Fruit fly (Drosophila melanogaster) whole organism, embryonic: Measurements from ENCODE around the gene CG8420.

Source experiments
- Abd-B ChIP-seq: fragments of 200-800 bp; sonication (Bioruptor generic); optimal IDR thresholded peaks from 2 replicates; lab custom pipeline; 2018; ENCODE audit warnings: missing biosample characterization, mild to moderate bottlenecking, missing genetic modification characterization, moderate library complexity
- Aef1 ChIP-seq: fragments of 200-800 bp; sonication (Bioruptor generic); IDR thresholded peaks from 3 replicates; pipeline ENCODE4 v1.3.6; 2022; ENCODE audit warnings: missing biosample characterization, missing genetic modification characterization
- Asciz ChIP-seq: fragments of 200-800 bp; sonication (Bioruptor generic); optimal IDR thresholded peaks from 2 replicates; lab custom pipeline; 2017; ENCODE audit warnings: missing biosample characterization, mild to moderate bottlenecking, missing genetic modification characterization, missing genetic modification reagents
- CG1024 ChIP-seq: fragments of 200-800 bp; sonication (Bioruptor generic); IDR thresholded peaks from 2 replicates; pipeline ENCODE4 v1.3.6; 2022; ENCODE audit warnings: missing biosample characterization, missing genetic modification characterization
- CG10959 ChIP-seq: fragments of 200-800 bp; sonication (Bioruptor generic); IDR thresholded peaks from 2 replicates; pipeline ENCODE4 v1.3.6; 2022; ENCODE audit warnings: missing biosample characterization, missing genetic modification characterization
- CG1233 ChIP-seq: fragments of 200-800 bp; sonication (Bioruptor generic); optimal IDR thresholded peaks from 4 replicates; lab custom pipeline; 2018; ENCODE audit warnings: missing biosample characterization, mild to moderate bottlenecking, missing genetic modification characterization
- CG15011 ChIP-seq: fragments of 200-800 bp; sonication (Bioruptor generic); optimal IDR thresholded peaks from 3 replicates; lab custom pipeline; 2018; ENCODE audit warnings: missing biosample characterization, mild to moderate bottlenecking, missing genetic modification characterization
- CG15514 ChIP-seq: fragments of 200-800 bp; sonication (Bioruptor generic); optimal IDR thresholded peaks from 3 replicates; lab custom pipeline; 2017; ENCODE audit warnings: missing biosample characterization, missing genetic modification characterization, mild to moderate bottlenecking, moderate library complexity, missing genetic modification reagents
- CG15696 ChIP-seq: fragments of 200-800 bp; sonication (Bioruptor generic); optimal IDR thresholded peaks from 2 replicates; lab custom pipeline; 2019; ENCODE audit warnings: missing biosample characterization, mild to moderate bottlenecking, missing genetic modification characterization, moderate library complexity
- CG1647 ChIP-seq: fragments of 200-800 bp; sonication (Bioruptor generic); optimal IDR thresholded peaks from 3 replicates; lab custom pipeline; 2016; ENCODE audit warnings: missing biosample characterization, missing genetic modification characterization
- CG18262 ChIP-seq: fragments of 200-800 bp; optimal IDR thresholded peaks from 3 replicates; lab custom pipeline; 2019; ENCODE audit warnings: missing biosample characterization, mild to moderate bottlenecking, missing genetic modification characterization, moderate library complexity
- CG18476 ChIP-seq: fragments of 200-800 bp; sonication (Bioruptor generic); optimal IDR thresholded peaks from 2 replicates; lab custom pipeline; 2016; ENCODE audit warnings: missing biosample characterization, mild to moderate bottlenecking, missing genetic modification characterization
- CG18619 ChIP-seq: fragments of 200-800 bp; sonication (Bioruptor generic); optimal IDR thresholded peaks from 3 replicates; lab custom pipeline; 2017; ENCODE audit warnings: missing biosample characterization, mild to moderate bottlenecking, missing genetic modification characterization
- CG2712 ChIP-seq: fragments of 200-800 bp; optimal IDR thresholded peaks from 3 replicates; lab custom pipeline; 2019; ENCODE audit warnings: missing biosample characterization, mild to moderate bottlenecking, missing genetic modification characterization, moderate library complexity
- CG30020 ChIP-seq: fragments of 200-800 bp; optimal IDR thresholded peaks from 2 replicates; lab custom pipeline; 2019; ENCODE audit warnings: missing biosample characterization, mild to moderate bottlenecking, missing genetic modification characterization, moderate library complexity
- CG30431 ChIP-seq: fragments of 200-800 bp; sonication (Bioruptor generic); optimal IDR thresholded peaks from 2 replicates; lab custom pipeline; 2017; ENCODE audit warnings: missing biosample characterization, missing genetic modification characterization
- CG33557 ChIP-seq: fragments of 200-800 bp; sonication (Bioruptor generic); optimal IDR thresholded peaks from 2 replicates; lab custom pipeline; 2019; ENCODE audit warnings: missing biosample characterization, mild to moderate bottlenecking, missing genetic modification characterization, moderate library complexity
- CG34422 ChIP-seq: fragments of 200-800 bp; sonication (Bioruptor generic); IDR thresholded peaks from 3 replicates; pipeline ENCODE4 v1.3.6; 2022; ENCODE audit warnings: missing biosample characterization, missing genetic modification characterization
- CG7786 ChIP-seq: fragments of 200-800 bp; sonication (Bioruptor generic); optimal IDR thresholded peaks from 2 replicates; lab custom pipeline; 2016; ENCODE audit warnings: missing biosample characterization, missing genetic modification characterization
- CG7987 ChIP-seq: fragments of 200-800 bp; sonication (Bioruptor generic); optimal IDR thresholded peaks from 2 replicates; lab custom pipeline; 2018; ENCODE audit warnings: missing biosample characterization, mild to moderate bottlenecking, missing genetic modification characterization, moderate library complexity
- CG9437 ChIP-seq: fragments of 200-800 bp; sonication (Bioruptor generic); optimal IDR thresholded peaks from 2 replicates; lab custom pipeline; 2018; ENCODE audit warnings: missing biosample characterization, mild to moderate bottlenecking, missing genetic modification characterization
- CG9609 ChIP-seq: fragments of 200-800 bp; sonication (Bioruptor generic); optimal IDR thresholded peaks from 3 replicates; lab custom pipeline; 2016; ENCODE audit warnings: missing biosample characterization, missing genetic modification characterization
- CG9932 ChIP-seq: fragments of 200-800 bp; sonication (Bioruptor generic); IDR thresholded peaks from 2 replicates; pipeline ENCODE4 v1.3.6; 2022; ENCODE audit warnings: missing biosample characterization, missing genetic modification characterization
- CTCF ChIP-seq: fragments of 200-800 bp; sonication (Bioruptor generic); optimal IDR thresholded peaks from 2 replicates; lab custom pipeline; 2017; ENCODE audit warnings: missing biosample characterization, mild to moderate bottlenecking, missing genetic modification characterization, moderate library complexity
- CkIIα-i1 ChIP-seq: fragments of 200-800 bp; sonication (Bioruptor generic); IDR thresholded peaks from 2 replicates; pipeline ENCODE4 v1.3.6; 2022; ENCODE audit warnings: missing biosample characterization, missing genetic modification characterization
- D19A ChIP-seq: fragments of 200-800 bp; optimal IDR thresholded peaks from 3 replicates; lab custom pipeline; 2019; ENCODE audit warnings: missing biosample characterization, mild to moderate bottlenecking, missing genetic modification characterization, moderate library complexity
- Eip74EF ChIP-seq, 2 experiments: fragments of 200-800 bp in 1 of 2; fragments of >200 bp in 1 of 2; sonication (Bioruptor generic) in 1 of 2; optimal IDR thresholded peaks; 2 replicates each; lab custom pipeline; 2017 to 2019; ENCODE audit warnings: missing biosample characterization in 2 of 2, missing genetic modification characterization in 2 of 2, mild to moderate bottlenecking in 1 of 2, moderate library complexity in 1 of 2
- HLH3B ChIP-seq: fragments of 200-800 bp; sonication (Bioruptor generic); IDR thresholded peaks from 2 replicates; pipeline ENCODE4 v1.3.6; 2022; ENCODE audit warnings: missing biosample characterization, missing genetic modification characterization
- HLH4C ChIP-seq: fragments of 200-800 bp; sonication (Bioruptor generic); IDR thresholded peaks from 3 replicates; pipeline ENCODE4 v1.3.6; 2022; ENCODE audit warnings: missing biosample characterization, missing genetic modification characterization; ENCODE audit not compliant: partially characterized antibody
- Hmr ChIP-seq: fragments of 200-800 bp; sonication (Bioruptor generic); optimal IDR thresholded peaks from 3 replicates; lab custom pipeline; 2017; ENCODE audit warnings: mild to moderate bottlenecking, missing biosample characterization, missing genetic modification reagents, missing genetic modification characterization
- MTF-1 ChIP-seq: fragments of 200-800 bp; sonication (Bioruptor generic); optimal IDR thresholded peaks from 2 replicates; lab custom pipeline; 2018; ENCODE audit warnings: missing biosample characterization, mild to moderate bottlenecking, missing genetic modification characterization, borderline replicate concordance
- Mrtf ChIP-seq: fragments of 200-800 bp; sonication (Bioruptor generic); IDR thresholded peaks from 3 replicates; pipeline ENCODE4 v1.3.6; 2022; ENCODE audit warnings: missing biosample characterization, missing genetic modification characterization
- Sox100B ChIP-seq: fragments of 200-800 bp; sonication (Bioruptor generic); optimal IDR thresholded peaks from 3 replicates; lab custom pipeline; 2018; ENCODE audit warnings: missing biosample characterization, mild to moderate bottlenecking, missing genetic modification characterization
- Sox102F ChIP-seq: fragments of 200-800 bp; sonication (Bioruptor generic); optimal IDR thresholded peaks from 2 replicates; lab custom pipeline; 2018; ENCODE audit warnings: missing biosample characterization, mild to moderate bottlenecking, missing genetic modification characterization, moderate library complexity
- Stat92E ChIP-seq, 3 experiments: fragments of >200 bp in 2 of 3; fragments of 200-800 bp in 1 of 3; sonication (Bioruptor generic) in 1 of 3; optimal IDR thresholded peaks; 2 replicates each; lab custom pipeline; 2017 to 2019; ENCODE audit warnings: missing biosample characterization in 3 of 3, missing genetic modification characterization in 3 of 3, mild to moderate bottlenecking in 1 of 3, moderate library complexity in 1 of 3
- ase ChIP-seq: fragments of 200-800 bp; sonication (Bioruptor generic); IDR thresholded peaks from 3 replicates; pipeline ENCODE4 v1.3.6; 2022; ENCODE audit warnings: missing biosample characterization, missing genetic modification characterization
- br ChIP-seq: fragments of >200 bp; optimal IDR thresholded peaks from 2 replicates; lab custom pipeline; 2017
- ewg ChIP-seq: fragments of 200-800 bp; sonication (Bioruptor generic); optimal IDR thresholded peaks from 3 replicates; lab custom pipeline; 2017; ENCODE audit warnings: mild to moderate bottlenecking, missing biosample characterization, missing genetic modification reagents, missing genetic modification characterization
- fd96Cb ChIP-seq: fragments of 200-800 bp; sonication (Bioruptor generic); optimal IDR thresholded peaks from 2 replicates; lab custom pipeline; 2018; ENCODE audit warnings: missing biosample characterization, mild to moderate bottlenecking, missing genetic modification characterization, moderate library complexity
- gcm ChIP-seq: fragments of 200-800 bp; sonication (Bioruptor generic); optimal IDR thresholded peaks from 2 replicates; lab custom pipeline; 2019; ENCODE audit warnings: missing biosample characterization, mild to moderate bottlenecking, missing genetic modification characterization, moderate library complexity
- hkb ChIP-seq, 2 experiments: fragments of 200-800 bp in 1 of 2; fragments of >200 bp in 1 of 2; sonication (Bioruptor generic) in 1 of 2; IDR thresholded peaks in 1 of 2; optimal IDR thresholded peaks in 1 of 2; 2 replicates each; pipeline versions ENCODE4 v1.3.6 to Lab custom; 2017 to 2022; ENCODE audit warnings: missing biosample characterization in 1 of 2, missing genetic modification characterization in 1 of 2
- lola ChIP-seq, 3 experiments: fragments of >200 bp in 2 of 3; fragments of 200-800 bp in 1 of 3; sonication (Bioruptor generic) in 1 of 3; optimal IDR thresholded peaks; 2 replicates each; lab custom pipeline; 2017 to 2019; ENCODE audit warnings: missing biosample characterization in 3 of 3, missing genetic modification characterization in 3 of 3, mild to moderate bottlenecking in 1 of 3, moderate library complexity in 1 of 3
- luna ChIP-seq: fragments of 200-800 bp; sonication (Bioruptor generic); optimal IDR thresholded peaks from 2 replicates; lab custom pipeline; 2016; ENCODE audit warnings: missing biosample characterization, missing genetic modification characterization
- ranshi ChIP-seq: fragments of 200-800 bp; sonication (Bioruptor generic); IDR thresholded peaks from 2 replicates; pipeline ENCODE4 v1.3.6; 2022; ENCODE audit warnings: missing biosample characterization, missing genetic modification characterization
- tup ChIP-seq: fragments of 200-800 bp; sonication (Bioruptor generic); optimal IDR thresholded peaks from 2 replicates; lab custom pipeline; 2016; ENCODE audit warnings: missing biosample characterization, mild to moderate bottlenecking, missing genetic modification characterization, moderate library complexity
- unpg ChIP-seq: fragments of 200-800 bp; sonication (Bioruptor generic); optimal IDR thresholded peaks from 3 replicates; lab custom pipeline; 2018; ENCODE audit warnings: missing biosample characterization, mild to moderate bottlenecking, missing genetic modification characterization, moderate library complexity
- wor ChIP-seq: fragments of 200-800 bp; sonication (Bioruptor generic); IDR thresholded peaks from 2 replicates; pipeline ENCODE4 v1.3.6; 2022; ENCODE audit warnings: missing biosample characterization, missing genetic modification characterization
- zf30C ChIP-seq: fragments of 200-800 bp; sonication (Bioruptor generic); optimal IDR thresholded peaks from 3 replicates; lab custom pipeline; 2018; ENCODE audit warnings: missing biosample characterization, mild to moderate bottlenecking, missing genetic modification characterization

Gene CG8420

DNA sequence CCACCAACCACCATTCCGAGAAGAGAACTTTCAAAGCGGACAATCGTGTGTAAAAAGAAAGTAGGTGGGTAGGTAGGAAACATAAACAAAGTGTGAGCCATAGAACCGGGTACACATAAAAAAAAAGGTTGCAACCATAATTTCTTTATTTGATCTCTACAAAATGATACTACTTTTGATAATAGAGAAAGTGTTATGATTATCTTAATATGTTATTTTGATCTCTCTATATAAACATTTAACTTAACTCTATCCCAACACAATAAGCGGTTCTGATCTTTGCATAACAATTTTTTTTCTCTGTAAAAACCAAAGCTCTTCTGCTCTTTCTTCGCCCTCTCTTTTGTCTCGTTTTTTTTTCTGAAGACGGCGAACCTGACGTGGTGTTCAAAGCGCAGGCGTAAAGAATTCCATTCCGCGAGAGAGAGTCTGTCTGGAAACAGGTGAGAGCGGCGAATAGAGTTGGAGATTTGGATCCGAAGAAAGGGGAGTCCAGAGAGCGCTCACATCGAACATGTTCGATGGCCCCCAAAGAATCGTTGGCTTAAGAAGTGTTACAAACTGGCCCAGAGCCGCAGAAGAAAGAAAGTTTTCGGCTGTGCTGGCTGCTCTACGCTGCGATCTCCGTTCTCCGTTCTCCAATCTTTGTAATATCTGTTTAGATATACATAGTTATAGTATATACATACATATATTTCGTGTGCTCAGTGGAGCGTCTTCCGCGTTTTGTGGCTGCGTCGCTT is 601 bp downstream of the CG8420 start (continued):
- TF ChIP-seq D19A (peak; percentile 57), MTF-1 (GFP tag; lab: Kevin White, UChicago) (peak; percentile 14), Eip74EF (GFP tag; optimal IDR thresholded peaks at IDR 0.05; lab: Kevin White, UChicago) (peak in 1 of 2 experiments; percentile 56), CG18619 (GFP tag; lab: Kevin White, UChicago) (peak; percentile 21), HLH4C (GFP tag; lab: Robert Waterston, UW) (no peak), lola (GFP tag; optimal IDR thresholded peaks at IDR 0.05; lab: Kevin White, UChicago) (peak in 1 of 3 experiments; percentile 81), Sox102F (GFP tag; lab: Kevin White, UChicago) (peak; percentile 74), ase (GFP tag; lab: Robert Waterston, UW) (peak; percentile 6; the same call in 1 of the 3 replicates), gcm (GFP tag; lab: Kevin White, UChicago) (peak; percentile 75), CG18262 (tag; lab: Kevin White, UChicago) (peak; percentile 80), fd96Cb (tag; lab: Kevin White, UChicago) (peak; percentile 69), CG30431 (no peak), CG15696 (peak; percentile 13), CG9437 (GFP tag; lab: Kevin White, UChicago) (peak; percentile 50), Asciz (peak; percentile 79), tup (no peak), HLH3B (GFP tag; lab: Robert Waterston, UW) (peak; percentile 65; the same call in 1 of the 2 replicates), zf30C (GFP tag; lab: Kevin White, UChicago) (peak; percentile 83), wor (GFP tag; lab: Robert Waterston, UW) (peak; percentile 55), CG34422 (GFP tag; lab: Robert Waterston, UW) (no peak), CG1647 (GFP tag; lab: Kevin White, UChicago) (no peak), Abd-B (peak; percentile 14), CG2712 (tag; lab: Kevin White, UChicago) (peak; percentile 86), CG9932 (GFP tag; lab: Robert Waterston, UW) (no peak), CG15011 (peak; percentile 28), Sox100B (peak; percentile 71), CG9609 (GFP tag; lab: Kevin White, UChicago) (no peak), ewg (GFP tag; lab: Kevin White, UChicago) (peak; percentile 42), CG18476 (GFP tag; lab: Kevin White, UChicago) (peak; percentile 42), CkIIα-i1 (GFP tag; lab: Robert Waterston, UW) (no peak), br (no peak), Mrtf (GFP tag; lab: Robert Waterston, UW) (no peak), hkb (optimal IDR thresholded peaks at IDR 0.05; lab: Kevin White, UChicago) (no peak), hkb (GFP tag; IDR thresholded peaks at IDR 0.05; lab: Robert Waterston, UW) (peak; percentile 61; the same call in 1 of the 2 replicates), CG7987 (no peak), CG1233 (GFP tag; lab: Kevin White, UChicago) (peak; percentile 44), ranshi (GFP tag; lab: Robert Waterston, UW) (peak; percentile 56; the same call in 1 of the 2 replicates), Hmr (GFP tag; lab: Kevin White, UChicago) (no peak), Aef1 (GFP tag; lab: Robert Waterston, UW) (no peak; the same call in 2 of the 3 replicates), CG1024 (GFP tag; lab: Robert Waterston, UW) (peak; percentile 47; the same call in 1 of the 2 replicates), CTCF (GFP tag; lab: Kevin White, UChicago) (peak; percentile 11), CG15514 (GFP tag; lab: Kevin White, UChicago) (no peak), CG33557 (peak; percentile 80), CG30020 (tag; lab: Kevin White, UChicago) (peak; percentile 17), luna (no peak), CG7786 (GFP tag; lab: Kevin White, UChicago) (peak; percentile 5), unpg (GFP tag; lab: Kevin White, UChicago) (peak; percentile 76), CG10959 (GFP tag; lab: Robert Waterston, UW) (no peak), Stat92E (GFP tag; optimal IDR thresholded peaks at IDR 0.05; lab: Kevin White, UChicago) (peak in 1 of 3 experiments; percentile 87)
